Fruit fly (Drosophila melanogaster): ENCODE measurements around the gene Sgp.

dm6 chr2L:8542234-8542572 lies 22.7 kb downstream of the Sgp start:
- TF ChIP-seq Sin3A (optimal IDR thresholded peaks at IDR 0.05) (no peak), h (optimal IDR thresholded peaks at IDR 0.05) (no peak), insv (optimal IDR thresholded peaks at IDR 0.05) (no peak), Myc (optimal IDR thresholded peaks at IDR 0.05) (no peak)

Measured in Kc167 (cell line).